Worm (Caenorhabditis elegans) whole organism, midembryonic: Measurements from ENCODE around the gene spp-7.
"Not testable (repeated sequence)": the region's sequence is repeated elsewhere in the genome, so short reads cannot be mapped to it uniquely, and the experiment has no call there.

Experiments
- T22C8.4 ChIP-seq: fragments of 200-800 bp; sonication (Bioruptor generic); IDR thresholded peaks from 2 replicates; pipeline ENCODE4 v1.3.6; 2022; ENCODE audit warnings: missing genetic modification characterization, missing compliant biosample characterization
- cog-1 ChIP-seq: sonication (generic microtip); optimal IDR thresholded peaks from 2 replicates; lab custom pipeline; 2016; ENCODE audit warnings: missing genetic modification characterization, missing compliant biosample characterization
- flt-1 ChIP-seq: fragments of 200-800 bp; sonication (Bioruptor generic); IDR thresholded peaks from 2 replicates; pipeline ENCODE4 v1.3.6; 2022; ENCODE audit warnings: missing genetic modification characterization, missing compliant biosample characterization
- klf-2 ChIP-seq: fragments of 200-800 bp; sonication (Bioruptor generic); conservative IDR thresholded peaks from 2 replicates; pipeline ENCODE4 v1.3.6; 2022; ENCODE audit warnings: missing genetic modification reagents, missing genetic modification characterization, missing compliant biosample characterization
- med-1 ChIP-seq: sonication (generic microtip); optimal IDR thresholded peaks from 2 replicates; lab custom pipeline; 2017; ENCODE audit warnings: missing genetic modification characterization, mild to moderate bottlenecking, missing compliant biosample characterization, antibody characterized with exemption, missing genetic modification reagents; ENCODE audit not compliant: insufficient read depth
- ref-1 ChIP-seq: fragments of 200-800 bp; sonication (Bioruptor generic); conservative IDR thresholded peaks from 2 replicates; pipeline ENCODE4 v1.3.6; 2022; ENCODE audit warnings: missing genetic modification reagents, missing genetic modification characterization, missing compliant biosample characterization
- tab-1 ChIP-seq: fragments of 200-800 bp; sonication (Bioruptor generic); IDR thresholded peaks from 2 replicates; pipeline ENCODE4 v1.3.6; 2022; ENCODE audit warnings: missing genetic modification characterization, missing compliant biosample characterization
- ztf-23 ChIP-seq: fragments of 200-800 bp; sonication (Bioruptor generic); IDR thresholded peaks from 2 replicates; pipeline ENCODE4 v1.3.6; 2022; ENCODE audit warnings: missing genetic modification reagents, missing genetic modification characterization, missing compliant biosample characterization
- ztf-29 ChIP-seq: fragments of 200-800 bp; sonication (Bioruptor generic); IDR thresholded peaks from 2 replicates; pipeline ENCODE4 v1.3.6; 2022; ENCODE audit warnings: missing genetic modification reagents, missing genetic modification characterization, missing compliant biosample characterization

spp-7 gene

ce11 chrIV:5415696-5416095 lies at the start of gene spp-7:
spp-7 (minus strand) TSS chrIV:5415796.
- TF ChIP-seq flt-1 (GFP tag; lab: Robert Waterston, UW) = no peak
- TF ChIP-seq tab-1 = no peak
- no peak for TF ChIP-seq ref-1 (GFP tag; lab: Robert Waterston, UW)
- no peak for TF ChIP-seq klf-2 (GFP tag; lab: Robert Waterston, UW)
- TF ChIP-seq ztf-29 = no peak
- TF ChIP-seq ztf-23 (GFP tag; lab: Robert Waterston, UW) = no peak
- no peak for TF ChIP-seq cog-1 (tag; lab: Kevin White, UChicago)
- TF ChIP-seq T22C8.4 (GFP tag; lab: Robert Waterston, UW) = no peak
- no peak for TF ChIP-seq med-1 (GFP tag; lab: Kevin White, UChicago)

- not testable (repeated sequence) for TF ChIP-seq tab-1; ztf-29; ref-1 (GFP tag; lab: Robert Waterston, UW)
Observed at ce11 chrIV:5464403-5464802, 48.8 kb upstream of the spp-7 start, which contains the start of gene Y52D5A.2. Y52D5A.2 (minus strand) TSS chrIV:5464503.

ce11 chrIV:5462820-5463219 lies 47.2 kb upstream of the spp-7 start:
- TF ChIP-seq ztf-29 = no peak
- TF ChIP-seq klf-2 (GFP tag; lab: Robert Waterston, UW) = no peak
- TF ChIP-seq tab-1 = no peak

- not testable (repeated sequence) for TF ChIP-seq T22C8.4 (GFP tag; lab: Robert Waterston, UW); flt-1 (GFP tag; lab: Robert Waterston, UW); med-1 (GFP tag; lab: Kevin White, UChicago)
Observed at ce11 chrIV:5455999-5456398, 40.4 kb upstream of the spp-7 start, which contains the start of gene Y4C6A.3. Y4C6A.3 (minus strand) TSS chrIV:5456099.

- no peak for TF ChIP-seq ztf-23 (GFP tag; lab: Robert Waterston, UW)
- TF ChIP-seq ref-1 (GFP tag; lab: Robert Waterston, UW) = no peak
- no peak for TF ChIP-seq cog-1 (tag; lab: Kevin White, UChicago)
- TF ChIP-seq tab-1 = no peak
- no peak for TF ChIP-seq med-1 (GFP tag; lab: Kevin White, UChicago)
- no peak for TF ChIP-seq ztf-29
- no peak for TF ChIP-seq T22C8.4 (GFP tag; lab: Robert Waterston, UW)
- no peak for TF ChIP-seq flt-1 (GFP tag; lab: Robert Waterston, UW)
- TF ChIP-seq klf-2 (GFP tag; lab: Robert Waterston, UW) = no peak
Observed at ce11 chrIV:5452667-5453066, 37.1 kb upstream of the spp-7 start, which contains the start of gene Y4C6A.4. Y4C6A.4 (plus strand) TSS chrIV:5452967.

- TF ChIP-seq med-1 (GFP tag; lab: Kevin White, UChicago) (no peak), ztf-23 (GFP tag; lab: Robert Waterston, UW) (no peak), T22C8.4 (GFP tag; lab: Robert Waterston, UW) (no peak), ref-1 (GFP tag; lab: Robert Waterston, UW) (no peak), flt-1 (GFP tag; lab: Robert Waterston, UW) (no peak), ztf-29 (no peak), klf-2 (GFP tag; lab: Robert Waterston, UW) (no peak), tab-1 (no peak), cog-1 (tag; lab: Kevin White, UChicago) (no peak)
Observed at ce11 chrIV:5438705-5439104, 23.1 kb upstream of the spp-7 start, which contains the start of gene mgl-3. mgl-3 (plus strand) TSS chrIV:5439005.

- TF ChIP-seq cog-1 (tag; lab: Kevin White, UChicago) (no peak), ztf-23 (GFP tag; lab: Robert Waterston, UW) (no peak), ztf-29 (no peak), flt-1 (GFP tag; lab: Robert Waterston, UW) (no peak), tab-1 (no peak), med-1 (GFP tag; lab: Kevin White, UChicago) (no peak), T22C8.4 (GFP tag; lab: Robert Waterston, UW) (no peak), klf-2 (GFP tag; lab: Robert Waterston, UW) (no peak), ref-1 (GFP tag; lab: Robert Waterston, UW) (no peak)
Observed at ce11 chrIV:5419122-5419521, 3.5 kb upstream of the spp-7 start, which contains the start of gene ehn-3. ehn-3 (minus strand) TSS chrIV:5419222.

- TF ChIP-seq T22C8.4 (GFP tag; lab: Robert Waterston, UW) = peak; percentile 61
- TF ChIP-seq ztf-29 = no peak
Observed at ce11 chrIV:5411641-5412337, 3.8 kb downstream of the spp-7 start, which contains the start of gene ZK616.8. ZK616.8 (minus strand) TSS chrIV:5412193.

- TF ChIP-seq T22C8.4 (GFP tag; lab: Robert Waterston, UW) (no peak), tab-1 (no peak), ztf-29 (no peak), cog-1 (tag; lab: Kevin White, UChicago) (no peak), ref-1 (GFP tag; lab: Robert Waterston, UW) (no peak), ztf-23 (GFP tag; lab: Robert Waterston, UW) (no peak), med-1 (GFP tag; lab: Kevin White, UChicago) (no peak), flt-1 (GFP tag; lab: Robert Waterston, UW) (no peak), klf-2 (GFP tag; lab: Robert Waterston, UW) (no peak)
Observed at ce11 chrIV:5411120-5411519, 4.5 kb downstream of the spp-7 start, which contains the start of gene ZK616.65. ZK616.65 (minus strand) TSS chrIV:5411220.

ce11 chrIV:5409112-5409511 lies 6.5 kb downstream of the spp-7 start:
- TF ChIP-seq klf-2 (GFP tag; lab: Robert Waterston, UW) (no peak), cog-1 (tag; lab: Kevin White, UChicago) (no peak), ref-1 (GFP tag; lab: Robert Waterston, UW) (no peak), ztf-23 (GFP tag; lab: Robert Waterston, UW) (no peak), med-1 (GFP tag; lab: Kevin White, UChicago) (no peak), tab-1 (no peak), ztf-29 (no peak), flt-1 (GFP tag; lab: Robert Waterston, UW) (no peak)
